Fruit fly (Drosophila melanogaster): Measurements from ENCODE around the gene eIF4EHP.
A peak's percentile ranks its signal among the peaks of the same experiment; 100 is the strongest.

eIF4EHP gene

dm6 chr3R:24106059-24106631 lies 2.6 kb downstream of the eIF4EHP start (continued):
- TF ChIP-seq CG4854 (GFP tag; optimal IDR thresholded peaks at IDR 0.05), result peak; percentile 60
- peak; percentile 65 for TF ChIP-seq ems (GFP tag; optimal IDR thresholded peaks at IDR 0.05)
- peak; percentile 82 for TF ChIP-seq corto (GFP tag; optimal IDR thresholded peaks at IDR 0.05)
- TF ChIP-seq CG4282 (GFP tag; optimal IDR thresholded peaks at IDR 0.05), result no peak
- TF ChIP-seq gsb (GFP tag; IDR thresholded peaks at IDR 0.05), result no peak
- no peak for TF ChIP-seq CG33557 (GFP tag; optimal IDR thresholded peaks at IDR 0.05)
- no peak for TF ChIP-seq CG17328 (GFP tag; IDR thresholded peaks at IDR 0.05)
- TF ChIP-seq ewg (GFP tag; optimal IDR thresholded peaks at IDR 0.05), result peak; percentile 84
- TF ChIP-seq zfh1 (GFP tag; IDR thresholded peaks at IDR 0.05), result no peak
- no peak for TF ChIP-seq shn (GFP tag; optimal IDR thresholded peaks at IDR 0.05)
- peak; percentile 1 for TF ChIP-seq CG6683 (GFP tag; optimal IDR thresholded peaks at IDR 0.05)
- peak; percentile 52 for TF ChIP-seq CG1603 (tag; optimal IDR thresholded peaks at IDR 0.05)
- TF ChIP-seq CG4707 (GFP tag; optimal IDR thresholded peaks at IDR 0.05), result no peak
- peak; percentile 12 for TF ChIP-seq CG12744 (GFP tag; optimal IDR thresholded peaks at IDR 0.05)
- no peak for TF ChIP-seq CG43689 (GFP tag; IDR thresholded peaks at IDR 0.05)
- TF ChIP-seq D19B (GFP tag; optimal IDR thresholded peaks at IDR 0.05), result peak; percentile 6
- peak; percentile 2 for TF ChIP-seq p53 (GFP tag; optimal IDR thresholded peaks at IDR 0.05)
- peak; percentile 7 for TF ChIP-seq tio (GFP tag; optimal IDR thresholded peaks at IDR 0.05)
- peak; percentile 73 for TF ChIP-seq CG3281 (GFP tag; optimal IDR thresholded peaks at IDR 0.05)
- peak; percentile 34 for TF ChIP-seq CG7556 (GFP tag; optimal IDR thresholded peaks at IDR 0.05)
- TF ChIP-seq CG12104 (GFP tag; optimal IDR thresholded peaks at IDR 0.05), result no peak
- peak; percentile 48 for TF ChIP-seq CG2712 (tag; optimal IDR thresholded peaks at IDR 0.05)
- no peak for TF ChIP-seq CG1233 (GFP tag; optimal IDR thresholded peaks at IDR 0.05)
- no peak for TF ChIP-seq row (GFP tag; IDR thresholded peaks at IDR 0.05)
- TF ChIP-seq CG14014 (GFP tag; IDR thresholded peaks at IDR 0.05), result no peak
- TF ChIP-seq pb (GFP tag; optimal IDR thresholded peaks at IDR 0.05), result no peak
- no peak for TF ChIP-seq CG31441 (GFP tag; IDR thresholded peaks at IDR 0.05)
- TF ChIP-seq CG3995 (GFP tag; optimal IDR thresholded peaks at IDR 0.05), result peak; percentile 56
- peak; percentile 36 for TF ChIP-seq MESR4 (GFP tag; optimal IDR thresholded peaks at IDR 0.05)
- TF ChIP-seq crol (GFP tag; IDR thresholded peaks at IDR 0.05), result no peak
- TF ChIP-seq mld (GFP tag; IDR thresholded peaks at IDR 0.05; ENCODE audit: partially characterized antibody), result no peak
- no peak for TF ChIP-seq grn (GFP tag; optimal IDR thresholded peaks at IDR 0.05)
- no peak for TF ChIP-seq CG15011 (GFP tag; optimal IDR thresholded peaks at IDR 0.05)
- no peak for TF ChIP-seq CG6791 (GFP tag; IDR thresholded peaks at IDR 0.05; ENCODE audit: partially characterized antibody)
- TF ChIP-seq pzg (GFP tag; optimal IDR thresholded peaks at IDR 0.05), result peak; percentile 11
- TF ChIP-seq CG14667 (GFP tag; IDR thresholded peaks at IDR 0.05), result no peak
- no peak for TF ChIP-seq repo (GFP tag; optimal IDR thresholded peaks at IDR 0.05)
- TF ChIP-seq HHEX (GFP tag; optimal IDR thresholded peaks at IDR 0.05), result peak; percentile 28
- no peak for TF ChIP-seq lov (optimal IDR thresholded peaks at IDR 0.05)
- no peak for TF ChIP-seq lov (GFP tag; IDR thresholded peaks at IDR 0.05)
- no peak for TF ChIP-seq sc (optimal IDR thresholded peaks at IDR 0.05)
- TF ChIP-seq sc (GFP tag; optimal IDR thresholded peaks at IDR 0.05), result no peak
- TF ChIP-seq Ets65A (GFP tag), result no peak
- TF ChIP-seq Mes4 (GFP tag; optimal IDR thresholded peaks at IDR 0.05), result peak; percentile 18
- peak; percentile 35 for TF ChIP-seq Hand (GFP tag; optimal IDR thresholded peaks at IDR 0.05)
- no peak for TF ChIP-seq CG17612 (GFP tag; IDR thresholded peaks at IDR 0.05)
- TF ChIP-seq CG31365 (tag; optimal IDR thresholded peaks at IDR 0.05), result peak; percentile 36
- no peak for TF ChIP-seq disco-r (GFP tag; optimal IDR thresholded peaks at IDR 0.05)
- TF ChIP-seq Hr51 (GFP tag; optimal IDR thresholded peaks at IDR 0.05), result peak; percentile 10 to 58
- TF ChIP-seq Trl (optimal IDR thresholded peaks at IDR 0.05), result no peak
- peak; percentile 16 for TF ChIP-seq Trl (GFP tag; optimal IDR thresholded peaks at IDR 0.05)
- TF ChIP-seq CG17359 (tag; optimal IDR thresholded peaks at IDR 0.05), result peak; percentile 65
